Fruit fly (Drosophila melanogaster): ENCODE measurements around the gene Flad2.

dm6 chr2L:13373435-13374242 lies 38.7 kb upstream of the Flad2 start, which contains the start of the genes Bdp1 and CG6565:
- TF ChIP-seq CG8478 (optimal IDR thresholded peaks at IDR 0.05) = no peak
- no peak for TF ChIP-seq CTCF (optimal IDR thresholded peaks at IDR 0.05)

Measured in S2 (cell line).